Worm (Caenorhabditis elegans) whole organism, early embryonic: ENCODE results near the gene srbc-39.

Experiments used
- B0310.2 ChIP-seq: sonication (generic microtip); optimal IDR thresholded peaks from 2 replicates; lab custom pipeline; 2016; ENCODE audit warnings: mild to moderate bottlenecking, missing genetic modification characterization, missing compliant biosample characterization
- F13C5.2 ChIP-seq: sonication (generic microtip); optimal IDR thresholded peaks from 2 replicates; lab custom pipeline; 2017; ENCODE audit warnings: mild to moderate bottlenecking, missing genetic modification characterization, inconsistent platforms, missing compliant biosample characterization
- aly-1 ChIP-seq: sonication (generic microtip); optimal IDR thresholded peaks from 2 replicates; lab custom pipeline; 2016; ENCODE audit warnings: missing genetic modification characterization, missing compliant biosample characterization
- ama-1 ChIP-seq: fragments of 150-350 bp; optimal IDR thresholded peaks from 2 replicates; lab custom pipeline; 2014
- ceh-13 ChIP-seq: fragments of 200-800 bp; sonication (Bioruptor generic); optimal IDR thresholded peaks from 2 replicates; lab custom pipeline; 2018; ENCODE audit warnings: mild to moderate bottlenecking, missing genetic modification characterization, missing compliant biosample characterization
- ceh-36 ChIP-seq: sonication (generic microtip); optimal IDR thresholded peaks from 2 replicates; lab custom pipeline; 2016; ENCODE audit warnings: missing genetic modification characterization, inconsistent platforms, missing compliant biosample characterization
- ets-7 ChIP-seq: sonication (generic microtip); optimal IDR thresholded peaks from 2 replicates; lab custom pipeline; 2016; ENCODE audit warnings: missing genotype, missing genetic modification characterization, missing compliant biosample characterization
- flt-1 ChIP-seq: fragments of 200-800 bp; sonication (Bioruptor generic); IDR thresholded peaks from 2 replicates; pipeline ENCODE4 v1.3.6; 2022; ENCODE audit warnings: missing genetic modification characterization, missing compliant biosample characterization
- hmbx-1 ChIP-seq: sonication (generic microtip); optimal IDR thresholded peaks from 2 replicates; lab custom pipeline; 2016; ENCODE audit warnings: mild to moderate bottlenecking, missing genetic modification characterization, missing compliant biosample characterization
- hmg-4 ChIP-seq: fragments of 200-800 bp; sonication (Bioruptor generic); optimal IDR thresholded peaks from 2 replicates; lab custom pipeline; 2018; ENCODE audit warnings: mild to moderate bottlenecking, missing genetic modification characterization, missing compliant biosample characterization
- hnd-1 ChIP-seq: sonication (generic microtip); optimal IDR thresholded peaks from 2 replicates; lab custom pipeline; 2016; ENCODE audit warnings: missing genetic modification characterization, missing compliant biosample characterization
- pes-1 ChIP-seq: fragments of 200-800 bp; sonication (Bioruptor generic); IDR thresholded peaks from 2 replicates; pipeline ENCODE4 v1.3.6; 2022; ENCODE audit warnings: missing genetic modification reagents, missing genetic modification characterization, missing compliant biosample characterization
- scrt-1 ChIP-seq: fragments of 200-800 bp; sonication (Bioruptor generic); IDR thresholded peaks from 2 replicates; pipeline ENCODE4 v1.3.6; 2022; ENCODE audit warnings: missing genetic modification characterization, missing compliant biosample characterization
- sea-1 ChIP-seq: fragments of 200-800 bp; sonication (Bioruptor generic); conservative IDR thresholded peaks from 2 replicates; pipeline ENCODE4 v1.3.6; 2022; ENCODE audit warnings: missing genetic modification characterization, missing compliant biosample characterization
- tbx-11 ChIP-seq: fragments of 200-800 bp; sonication (Bioruptor generic); IDR thresholded peaks from 2 replicates; pipeline ENCODE4 v1.3.6; 2022; ENCODE audit warnings: missing genetic modification characterization, missing compliant biosample characterization
- tbx-37 ChIP-seq: fragments of 200-800 bp; sonication (Bioruptor generic); conservative IDR thresholded peaks from 2 replicates; pipeline ENCODE4 v1.3.6; 2022; ENCODE audit warnings: missing genetic modification reagents, missing genetic modification characterization, missing compliant biosample characterization
- tra-4 ChIP-seq: sonication (generic microtip); optimal IDR thresholded peaks from 2 replicates; lab custom pipeline; 2017; ENCODE audit warnings: missing genetic modification characterization, missing compliant biosample characterization

The srbc-39 gene

ce11 chrV:738770-739169 is 29.9 kb downstream of the srbc-39 start, which contains the start of gene srj-24:
srj-24 (minus strand) TSS chrV:738870.
- TF ChIP-seq B0310.2 (tag; lab: Kevin White, UChicago) = no peak
- no peak for TF ChIP-seq flt-1 (GFP tag; lab: Robert Waterston, UW)
- TF ChIP-seq F13C5.2 (tag; lab: Kevin White, UChicago) = no peak
- TF ChIP-seq ama-1 = no peak
- TF ChIP-seq hmbx-1 (tag; lab: Kevin White, UChicago) = no peak

DNA sequence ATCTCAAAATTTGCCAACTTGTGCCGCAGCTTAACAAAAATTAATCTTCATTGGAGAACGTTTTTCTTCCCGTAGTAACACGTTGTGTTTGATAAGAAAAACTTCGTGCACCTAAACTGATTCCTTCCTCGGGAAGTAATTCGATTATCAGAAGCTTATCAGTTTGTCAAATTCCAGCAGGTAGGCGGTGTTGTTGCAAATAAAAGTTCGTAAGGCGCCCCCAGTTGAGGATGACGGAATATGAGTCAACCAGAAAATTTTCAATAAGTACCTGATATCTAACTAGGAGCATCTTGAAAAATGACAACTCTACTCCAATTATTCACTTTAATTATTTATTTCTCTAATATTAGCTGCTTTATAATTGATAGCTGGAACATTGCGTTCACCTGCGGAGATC is 32.9 kb downstream of the srbc-39 start, which contains the start of gene C05E4.7:
C05E4.7 (plus strand) TSS at position 301 of the 400 bp plus-strand sequence.
- no peak for TF ChIP-seq hnd-1 (tag; lab: Kevin White, UChicago)
- TF ChIP-seq F13C5.2 (tag; lab: Kevin White, UChicago) = no peak
- no peak for TF ChIP-seq ama-1

DNA sequence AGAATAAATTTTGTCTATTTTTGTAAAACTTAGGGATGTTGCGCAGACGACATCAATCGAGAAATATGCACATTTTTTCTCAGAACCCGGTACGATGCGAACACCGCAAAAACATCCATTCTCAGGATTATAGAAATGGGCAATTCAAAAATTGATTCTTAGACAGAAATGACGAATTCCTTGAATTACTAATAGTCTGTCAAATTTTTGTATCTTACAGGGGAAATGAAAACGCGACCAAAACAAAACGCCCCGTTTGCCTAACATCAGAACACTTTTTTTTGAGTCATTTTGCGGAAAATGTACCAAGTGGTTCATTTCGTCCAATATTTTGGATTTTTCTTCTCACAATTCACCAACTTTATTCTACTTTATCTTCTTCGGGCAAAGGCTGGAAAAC is 34.4 kb downstream of the srbc-39 start, which contains the start of gene str-134:
str-134 (plus strand) TSS at position 301 of the 400 bp plus-strand sequence.
- TF ChIP-seq tra-4 (tag; lab: Kevin White, UChicago) = no peak
- TF ChIP-seq ceh-13 (GFP tag; lab: Kevin White, UChicago) = no peak
- no peak for TF ChIP-seq flt-1 (GFP tag; lab: Robert Waterston, UW)
- no peak for TF ChIP-seq F13C5.2 (tag; lab: Kevin White, UChicago)
- TF ChIP-seq B0310.2 (tag; lab: Kevin White, UChicago) = no peak
- TF ChIP-seq tbx-11 (GFP tag; lab: Robert Waterston, UW) = no peak
- no peak for TF ChIP-seq pes-1

DNA sequence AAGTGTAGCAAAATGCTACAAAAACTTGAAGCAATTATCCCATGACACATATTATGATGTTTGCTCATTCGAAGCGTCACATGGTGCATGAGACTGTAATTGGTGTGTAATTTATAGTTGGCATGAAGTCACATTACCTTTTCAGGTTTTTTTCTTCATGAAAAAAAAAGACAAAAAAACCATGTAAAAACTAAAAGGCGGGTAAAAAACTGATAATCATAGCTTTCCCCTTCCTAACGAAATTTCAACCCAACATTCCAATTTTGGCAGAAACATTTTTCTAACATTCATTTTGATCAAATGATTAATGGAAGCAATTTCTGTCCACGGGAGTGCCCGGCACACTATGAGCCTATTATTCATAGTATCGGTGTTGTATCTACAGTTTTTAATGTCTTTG is 39.1 kb downstream of the srbc-39 start, which contains the start of gene sri-4:
sri-4 (plus strand) TSS at position 301 of the 400 bp plus-strand sequence.
- no peak for TF ChIP-seq tbx-37 (GFP tag; lab: Robert Waterston, UW)

ce11 chrV:752679-753333 is 43.9 kb downstream of the srbc-39 start, which contains the start of the genes str-262 and srp-1:
str-262 (minus strand) TSS chrV:752779.
srp-1 (plus strand) TSS chrV:753283.
- TF ChIP-seq tra-4 (tag; lab: Kevin White, UChicago) (no peak), pes-1 (no peak), F13C5.2 (tag; lab: Kevin White, UChicago) (no peak), aly-1 (tag; lab: Kevin White, UChicago) (no peak), hmbx-1 (tag; lab: Kevin White, UChicago) (no peak), sea-1 (GFP tag; lab: Robert Waterston, UW) (no peak), ets-7 (no peak), ama-1 (no peak), B0310.2 (tag; lab: Kevin White, UChicago) (no peak), ceh-36 (tag; lab: Kevin White, UChicago) (no peak), ceh-13 (GFP tag; lab: Kevin White, UChicago) (no peak), hnd-1 (tag; lab: Kevin White, UChicago) (no peak), tbx-11 (GFP tag; lab: Robert Waterston, UW) (no peak), tbx-37 (GFP tag; lab: Robert Waterston, UW) (no peak), flt-1 (GFP tag; lab: Robert Waterston, UW) (no peak), hmg-4 (no peak), scrt-1 (GFP tag; lab: Robert Waterston, UW) (no peak)

DNA sequence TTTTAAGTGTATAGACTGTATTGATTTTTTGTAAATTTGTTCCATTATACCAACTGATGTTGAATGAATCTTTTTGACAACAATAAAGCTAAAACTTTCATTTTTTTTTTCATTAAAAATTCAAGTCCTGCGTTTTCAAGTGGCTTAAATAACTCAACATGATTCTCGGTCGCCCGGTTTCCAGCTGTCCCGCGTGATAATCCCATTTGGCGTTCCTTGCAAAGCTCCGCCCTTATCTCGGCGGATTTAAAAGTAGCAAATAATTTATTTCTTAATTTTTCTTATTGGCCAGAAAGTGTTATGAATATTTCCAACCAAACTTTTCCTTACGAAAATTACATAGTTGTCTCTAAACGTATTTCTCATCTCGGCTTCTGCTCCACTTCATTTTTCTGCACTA is 47.3 kb downstream of the srbc-39 start, which contains the start of gene str-20:
str-20 (plus strand) TSS at position 301 of the 400 bp plus-strand sequence.
- TF ChIP-seq ama-1 (no peak), ceh-36 (tag; lab: Kevin White, UChicago) (no peak), tra-4 (tag; lab: Kevin White, UChicago) (no peak), F13C5.2 (tag; lab: Kevin White, UChicago) (no peak), hmg-4 (no peak), ets-7 (no peak), flt-1 (GFP tag; lab: Robert Waterston, UW) (no peak), sea-1 (GFP tag; lab: Robert Waterston, UW) (no peak), hmbx-1 (tag; lab: Kevin White, UChicago) (no peak), tbx-37 (GFP tag; lab: Robert Waterston, UW) (no peak), ceh-13 (GFP tag; lab: Kevin White, UChicago) (no peak), aly-1 (tag; lab: Kevin White, UChicago) (no peak), scrt-1 (GFP tag; lab: Robert Waterston, UW) (no peak)
